Worm (Caenorhabditis elegans): ENCODE data around the gene lin-25.

DNA sequence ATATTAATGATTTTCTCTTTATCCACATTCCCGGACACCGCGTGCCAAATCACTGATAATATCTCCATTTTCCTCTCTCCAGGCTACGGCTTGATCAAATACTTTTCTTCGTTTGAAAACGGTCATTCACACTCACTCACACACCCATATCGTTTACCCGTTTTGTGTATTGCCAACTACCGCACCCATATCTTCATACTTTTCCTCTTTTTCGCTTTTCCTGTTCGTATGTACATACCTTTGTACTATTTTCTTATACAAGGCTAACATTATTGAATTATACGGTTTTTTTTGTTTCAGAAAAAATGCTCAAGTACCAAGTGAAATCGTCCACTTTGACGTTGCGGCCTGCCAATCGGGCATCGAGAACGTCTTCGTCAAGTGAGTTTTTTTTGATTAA, 18.2 kb downstream of the lin-25 start, which contains the start of gene W05B10.4:
- TF ChIP-seq nhr-237 (tag; optimal IDR thresholded peaks at IDR 0.05) = no peak
- TF ChIP-seq nhr-11 (tag; optimal IDR thresholded peaks at IDR 0.05) = no peak
- no peak for TF ChIP-seq hmg-11 (tag; optimal IDR thresholded peaks at IDR 0.05)
- TF ChIP-seq ZK546.5 (tag; optimal IDR thresholded peaks at IDR 0.05) = no peak
- TF ChIP-seq ztf-11 (tag; optimal IDR thresholded peaks at IDR 0.05) = no peak
- no peak for TF ChIP-seq skn-1 (tag; optimal IDR thresholded peaks at IDR 0.05)
- no peak for TF ChIP-seq tbx-2 (tag; optimal IDR thresholded peaks at IDR 0.05)
- no peak for TF ChIP-seq R02D3.7 (tag; optimal IDR thresholded peaks at IDR 0.05)
- TF ChIP-seq nhr-77 (tag; optimal IDR thresholded peaks at IDR 0.05) = no peak
- no peak for TF ChIP-seq nhr-43 (tag; optimal IDR thresholded peaks at IDR 0.05; ENCODE audit: poor library complexity, severe bottlenecking)
- no peak for TF ChIP-seq unc-62 (GFP tag; optimal IDR thresholded peaks at IDR 0.05)
- no peak for TF ChIP-seq pha-4 (tag; optimal IDR thresholded peaks at IDR 0.05)
- TF ChIP-seq lin-39 (tag; optimal IDR thresholded peaks at IDR 0.05) = no peak
- TF ChIP-seq lsy-12 (tag; optimal IDR thresholded peaks at IDR 0.05) = no peak
